Fruit fly (Drosophila melanogaster) whole organism, embryonic: Measurements from ENCODE around the gene CG11843.

ENCODE experiments used
- Aef1 ChIP-seq: fragments of 200-800 bp; sonication (Bioruptor generic); IDR thresholded peaks from 3 replicates; pipeline ENCODE4 v1.3.6; 2022; ENCODE audit warnings: missing biosample characterization, missing genetic modification characterization
- Atf3 ChIP-seq: fragments of 200-800 bp; sonication (Bioruptor generic); optimal IDR thresholded peaks from 3 replicates; lab custom pipeline; 2016; ENCODE audit warnings: missing biosample characterization, missing genetic modification characterization
- Awh ChIP-seq: fragments of 200-800 bp; sonication (Bioruptor generic); IDR thresholded peaks from 2 replicates; pipeline ENCODE4, ENCODE4 v1.3.6; 2022; ENCODE audit warnings: missing biosample characterization, missing genetic modification characterization
- B-H2 ChIP-seq: fragments of 200-800 bp; sonication (Bioruptor generic); optimal IDR thresholded peaks from 2 replicates; lab custom pipeline; 2018; ENCODE audit warnings: missing biosample characterization, mild to moderate bottlenecking, missing genetic modification characterization
- Bdp1 ChIP-seq: fragments of 200-800 bp; sonication (Bioruptor generic); optimal IDR thresholded peaks from 3 replicates; lab custom pipeline; 2016; ENCODE audit warnings: missing biosample characterization, missing genetic modification characterization
- C15 ChIP-seq: fragments of 200-800 bp; sonication (Bioruptor generic); IDR thresholded peaks from 3 replicates; pipeline ENCODE4 v1.3.6; 2022; ENCODE audit warnings: missing biosample characterization, missing genetic modification characterization
- CG12104 ChIP-seq: fragments of 200-800 bp; sonication (Bioruptor generic); optimal IDR thresholded peaks from 3 replicates; lab custom pipeline; 2016; ENCODE audit warnings: missing biosample characterization, missing genetic modification characterization
- CG1233 ChIP-seq: fragments of 200-800 bp; sonication (Bioruptor generic); optimal IDR thresholded peaks from 4 replicates; lab custom pipeline; 2018; ENCODE audit warnings: missing biosample characterization, mild to moderate bottlenecking, missing genetic modification characterization
- CG1602 ChIP-seq: fragments of 200-800 bp; sonication (Bioruptor generic); optimal IDR thresholded peaks from 3 replicates; lab custom pipeline; 2016; ENCODE audit warnings: missing biosample characterization, missing genetic modification characterization
- CG16863 ChIP-seq: fragments of 200-800 bp; sonication (Bioruptor generic); optimal IDR thresholded peaks from 3 replicates; lab custom pipeline; 2016; ENCODE audit warnings: missing biosample characterization, missing genetic modification characterization
- CG17359 ChIP-seq: fragments of 200-800 bp; sonication (Bioruptor generic); optimal IDR thresholded peaks from 3 replicates; lab custom pipeline; 2018; ENCODE audit warnings: missing biosample characterization, mild to moderate bottlenecking, missing genetic modification characterization, moderate library complexity
- CG17385 ChIP-seq: fragments of 200-800 bp; sonication (Bioruptor generic); optimal IDR thresholded peaks from 3 replicates; lab custom pipeline; 2018; ENCODE audit warnings: missing biosample characterization, mild to moderate bottlenecking, missing genetic modification characterization
- CG17912 ChIP-seq: fragments of 200-800 bp; sonication (Bioruptor generic); optimal IDR thresholded peaks from 2 replicates; lab custom pipeline; 2018; ENCODE audit warnings: missing biosample characterization, mild to moderate bottlenecking, missing genetic modification characterization
- CG3726 ChIP-seq: fragments of 200-800 bp; sonication (Bioruptor generic); IDR thresholded peaks from 3 replicates; pipeline ENCODE4, ENCODE4 v1.3.6; 2022; ENCODE audit warnings: missing biosample characterization, missing genetic modification characterization
- CG6175 ChIP-seq: fragments of 200-800 bp; sonication (Bioruptor generic); IDR thresholded peaks from 3 replicates; pipeline ENCODE4 v1.3.6; 2022; ENCODE audit warnings: missing biosample characterization, missing genetic modification characterization
- CG8281 ChIP-seq: fragments of 200-800 bp; sonication (Bioruptor generic); optimal IDR thresholded peaks from 2 replicates; lab custom pipeline; 2018; ENCODE audit warnings: missing biosample characterization, mild to moderate bottlenecking, missing genetic modification characterization, moderate library complexity
- CoRest ChIP-seq: fragments of 200-800 bp; sonication (Bioruptor generic); optimal IDR thresholded peaks from 3 replicates; lab custom pipeline; 2018; ENCODE audit warnings: missing biosample characterization, mild to moderate bottlenecking, missing genetic modification characterization, moderate library complexity
- Dfd ChIP-seq, 2 experiments: fragments of >200 bp; optimal IDR thresholded peaks; 2 replicates each; lab custom pipeline; 2017; ENCODE audit warnings: missing biosample characterization in 2 of 2, missing genetic modification characterization in 2 of 2
- Dref ChIP-seq: fragments of 200-800 bp; sonication (Bioruptor generic); IDR thresholded peaks from 2 replicates; pipeline ENCODE4 v1.3.6; 2022; ENCODE audit warnings: missing biosample characterization, missing genetic modification characterization
- Ets97D ChIP-seq: fragments of 200-800 bp; sonication (Bioruptor generic); optimal IDR thresholded peaks from 3 replicates; lab custom pipeline; 2016; ENCODE audit warnings: missing biosample characterization, missing genetic modification characterization
- GATAe ChIP-seq: fragments of 200-800 bp; sonication (Bioruptor generic); conservative IDR thresholded peaks from 2 replicates; pipeline ENCODE4 v1.3.6; 2022; ENCODE audit warnings: missing biosample characterization, missing genetic modification characterization
- H2.0 ChIP-seq: fragments of 200-800 bp; sonication (Bioruptor generic); IDR thresholded peaks from 2 replicates; pipeline ENCODE4 v1.3.6; 2022; ENCODE audit warnings: missing biosample characterization, missing genetic modification characterization
- HHEX ChIP-seq: fragments of 200-800 bp; sonication (Bioruptor generic); optimal IDR thresholded peaks from 3 replicates; lab custom pipeline; 2017; ENCODE audit warnings: missing biosample characterization, mild to moderate bottlenecking, missing genetic modification characterization, missing genetic modification reagents
- Hey ChIP-seq: fragments of 200-800 bp; sonication (Bioruptor generic); optimal IDR thresholded peaks from 3 replicates; lab custom pipeline; 2018; ENCODE audit warnings: missing biosample characterization, mild to moderate bottlenecking, missing genetic modification characterization
- HmgD ChIP-seq: fragments of 200-800 bp; sonication (Bioruptor generic); optimal IDR thresholded peaks from 3 replicates; lab custom pipeline; 2016; ENCODE audit warnings: missing biosample characterization, missing genetic modification characterization
- MBD-R2 ChIP-seq: fragments of 200-800 bp; sonication (Bioruptor generic); IDR thresholded peaks from 2 replicates; pipeline ENCODE4 v1.3.6; 2022; ENCODE audit warnings: missing biosample characterization, missing genetic modification characterization
- Max ChIP-seq: fragments of 200-800 bp; sonication (Bioruptor generic); optimal IDR thresholded peaks from 2 replicates; lab custom pipeline; 2016; ENCODE audit warnings: missing biosample characterization, mild to moderate bottlenecking, missing genetic modification characterization
- Mes4 ChIP-seq: fragments of 200-800 bp; sonication (Bioruptor generic); optimal IDR thresholded peaks from 2 replicates; lab custom pipeline; 2016; ENCODE audit warnings: missing biosample characterization, missing genetic modification characterization
- NK7.1 ChIP-seq: fragments of 200-800 bp; sonication (Bioruptor generic); optimal IDR thresholded peaks from 3 replicates; lab custom pipeline; 2016; ENCODE audit warnings: missing biosample characterization, missing genetic modification characterization
- ash1 ChIP-seq: fragments of 200-800 bp; sonication (Bioruptor generic); optimal IDR thresholded peaks from 2 replicates; lab custom pipeline; 2018; ENCODE audit warnings: missing biosample characterization, mild to moderate bottlenecking, missing genetic modification characterization
- az2 ChIP-seq: fragments of 200-800 bp; sonication (Bioruptor generic); optimal IDR thresholded peaks from 3 replicates; lab custom pipeline; 2016; ENCODE audit warnings: missing biosample characterization, missing genetic modification characterization
- bcd ChIP-seq: fragments of 200-800 bp; sonication (Bioruptor generic); optimal IDR thresholded peaks from 2 replicates; lab custom pipeline; 2017; ENCODE audit warnings: missing biosample characterization, mild to moderate bottlenecking, missing genetic modification characterization
- dmrt99B ChIP-seq: fragments of 200-800 bp; sonication (Bioruptor generic); optimal IDR thresholded peaks from 2 replicates; lab custom pipeline; 2018; ENCODE audit warnings: missing biosample characterization, mild to moderate bottlenecking, missing genetic modification characterization, moderate library complexity
- ems ChIP-seq: fragments of 200-800 bp; sonication (Bioruptor generic); optimal IDR thresholded peaks from 3 replicates; lab custom pipeline; 2016; ENCODE audit warnings: missing biosample characterization, missing genetic modification characterization
- ewg ChIP-seq: fragments of 200-800 bp; sonication (Bioruptor generic); optimal IDR thresholded peaks from 3 replicates; lab custom pipeline; 2017; ENCODE audit warnings: mild to moderate bottlenecking, missing biosample characterization, missing genetic modification reagents, missing genetic modification characterization
- eyg ChIP-seq: fragments of 200-800 bp; sonication (Bioruptor generic); optimal IDR thresholded peaks from 3 replicates; lab custom pipeline; 2016; ENCODE audit warnings: missing biosample characterization, missing genetic modification characterization
- gcm2 ChIP-seq: fragments of 200-800 bp; sonication (Bioruptor generic); optimal IDR thresholded peaks from 2 replicates; lab custom pipeline; 2016; ENCODE audit warnings: missing biosample characterization, missing genetic modification characterization
- gem ChIP-seq: fragments of 200-800 bp; sonication (Bioruptor generic); optimal IDR thresholded peaks from 2 replicates; lab custom pipeline; 2019; ENCODE audit warnings: missing biosample characterization, mild to moderate bottlenecking, missing genetic modification characterization, moderate library complexity
- grn ChIP-seq: fragments of 200-800 bp; sonication (Bioruptor generic); optimal IDR thresholded peaks from 3 replicates; lab custom pipeline; 2017; ENCODE audit warnings: missing biosample characterization, missing genetic modification characterization
- gsb-n ChIP-seq: fragments of 200-800 bp; sonication (Bioruptor generic); optimal IDR thresholded peaks from 3 replicates; lab custom pipeline; 2018; ENCODE audit warnings: missing biosample characterization, mild to moderate bottlenecking, missing genetic modification characterization
- hkb ChIP-seq, 2 experiments: fragments of 200-800 bp in 1 of 2; fragments of >200 bp in 1 of 2; sonication (Bioruptor generic) in 1 of 2; IDR thresholded peaks in 1 of 2; optimal IDR thresholded peaks in 1 of 2; 2 replicates each; pipeline versions ENCODE4 v1.3.6 to Lab custom; 2017 to 2022; ENCODE audit warnings: missing biosample characterization in 1 of 2, missing genetic modification characterization in 1 of 2
- lab ChIP-seq: fragments of 200-800 bp; sonication (Bioruptor generic); optimal IDR thresholded peaks from 3 replicates; lab custom pipeline; 2017; ENCODE audit warnings: missing biosample characterization, missing genetic modification characterization, mild to moderate bottlenecking, moderate library complexity, missing genetic modification reagents
- pb ChIP-seq: fragments of 200-800 bp; sonication (Bioruptor generic); optimal IDR thresholded peaks from 3 replicates; lab custom pipeline; 2016; ENCODE audit warnings: missing biosample characterization, missing genetic modification characterization
- repo ChIP-seq: fragments of 200-800 bp; sonication (Bioruptor generic); optimal IDR thresholded peaks from 2 replicates; lab custom pipeline; 2016; ENCODE audit warnings: missing biosample characterization, missing genetic modification characterization
- rib ChIP-seq: fragments of 200-800 bp; sonication (Bioruptor generic); IDR thresholded peaks from 2 replicates; pipeline ENCODE4 v1.3.6; 2022; ENCODE audit warnings: missing biosample characterization, missing genetic modification characterization
- shn ChIP-seq: fragments of 200-800 bp; sonication (Bioruptor generic); optimal IDR thresholded peaks from 3 replicates; lab custom pipeline; 2016; ENCODE audit warnings: missing biosample characterization, missing genetic modification characterization
- ssp ChIP-seq: fragments of 200-800 bp; sonication (Bioruptor generic); IDR thresholded peaks from 2 replicates; pipeline ENCODE4 v1.3.6; 2022; ENCODE audit warnings: missing biosample characterization, missing genetic modification characterization
- ttk ChIP-seq: fragments of 200-800 bp; sonication (Bioruptor generic); IDR thresholded peaks from 2 replicates; pipeline ENCODE4 v2.1.2; 2022; ENCODE audit warnings: missing biosample characterization, missing genetic modification characterization
- unc-4 ChIP-seq: fragments of 200-800 bp; sonication (Bioruptor generic); IDR thresholded peaks from 2 replicates; pipeline ENCODE4 v1.3.6; 2022; ENCODE audit warnings: missing biosample characterization, missing genetic modification characterization; ENCODE audit not compliant: partially characterized antibody
- wor ChIP-seq: fragments of 200-800 bp; sonication (Bioruptor generic); IDR thresholded peaks from 2 replicates; pipeline ENCODE4 v1.3.6; 2022; ENCODE audit warnings: missing biosample characterization, missing genetic modification characterization
- yki ChIP-seq: fragments of >200 bp; optimal IDR thresholded peaks from 3 replicates; lab custom pipeline; 2018

Gene CG11843

DNA sequence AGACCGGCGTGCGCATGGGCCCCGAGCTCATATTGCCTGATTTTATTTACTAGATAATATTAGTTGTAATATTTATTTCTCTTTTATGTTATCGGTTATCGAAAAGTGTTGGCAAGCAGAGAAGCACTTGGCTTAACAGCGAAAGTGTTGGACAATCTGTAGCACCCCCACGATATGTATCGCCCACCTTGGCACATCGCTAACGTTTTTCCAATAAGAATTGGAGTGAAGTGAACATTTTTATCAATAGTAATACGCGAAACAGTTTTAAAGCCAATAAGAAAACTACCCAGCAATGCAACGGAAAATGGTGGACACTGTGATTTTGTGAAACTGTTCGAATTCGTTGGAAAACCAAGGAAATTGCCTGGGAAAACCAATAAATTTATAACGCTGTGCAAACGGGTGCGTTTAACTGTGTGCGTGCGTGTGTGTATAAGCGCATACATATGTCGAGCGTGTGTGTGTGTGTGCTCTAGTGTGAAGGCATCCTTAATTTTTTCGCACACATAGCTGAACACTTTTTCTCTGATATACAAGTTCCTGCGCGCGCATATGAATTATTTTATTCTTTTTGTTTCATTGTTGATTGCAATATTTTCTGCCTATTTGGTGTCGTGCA is 15.1 kb upstream of the CG11843 start, which contains the start of the genes Slu7 and Pkc98E (continued):
- TF ChIP-seq Ets97D (GFP tag; lab: Kevin White, UChicago): peak; percentile 74
- TF ChIP-seq CG1602: no peak
- peak; percentile 87 for TF ChIP-seq unc-4 (GFP tag; lab: Robert Waterston, UW)
- peak; percentile 77 for TF ChIP-seq lab
- TF ChIP-seq Dref (GFP tag; lab: Robert Waterston, UW): peak; percentile 88
- peak; percentile 50 for TF ChIP-seq HmgD
- no peak for TF ChIP-seq hkb (optimal IDR thresholded peaks at IDR 0.05; lab: Kevin White, UChicago)
- TF ChIP-seq hkb (GFP tag; IDR thresholded peaks at IDR 0.05; lab: Robert Waterston, UW): no peak; the same call in 1 of the 2 replicates
- peak; percentile 18 for TF ChIP-seq dmrt99B (tag; lab: Kevin White, UChicago)
- TF ChIP-seq CG6175 (GFP tag; lab: Robert Waterston, UW): 0 out of 3 replicates have a peak, but pooled peaks have one; percentile 43
- peak; percentile 74; the same call in 1 of the 2 replicates for TF ChIP-seq rib (GFP tag; lab: Robert Waterston, UW)
- TF ChIP-seq pb (GFP tag; lab: Kevin White, UChicago): peak; percentile 46
- TF ChIP-seq gem (tag; lab: Kevin White, UChicago): peak; percentile 18
- no peak for TF ChIP-seq C15 (GFP tag; lab: Robert Waterston, UW)
- TF ChIP-seq Mes4 (GFP tag; lab: Kevin White, UChicago): peak; percentile 64
- TF ChIP-seq Dfd (GFP tag; optimal IDR thresholded peaks at IDR 0.05; lab: Kevin White, UChicago): no peak
- no peak for TF ChIP-seq az2 (GFP tag; lab: Kevin White, UChicago)
- TF ChIP-seq MBD-R2: peak; percentile 87
- peak; percentile 42 for TF ChIP-seq CG17359 (tag; lab: Kevin White, UChicago)
- no peak for TF ChIP-seq Atf3 (GFP tag; lab: Kevin White, UChicago)
- peak; percentile 52 for TF ChIP-seq H2.0 (GFP tag; lab: Robert Waterston, UW)
- TF ChIP-seq CG3726 (GFP tag; lab: Robert Waterston, UW): no peak
- TF ChIP-seq shn: peak; percentile 66
- TF ChIP-seq Max: peak; percentile 64
- TF ChIP-seq CG1233 (GFP tag; lab: Kevin White, UChicago): no peak
- no peak for TF ChIP-seq yki (lab: Kevin White, UChicago)
- TF ChIP-seq CG17912 (GFP tag; lab: Kevin White, UChicago): peak; percentile 19
- TF ChIP-seq bcd (GFP tag; lab: Kevin White, UChicago): peak; percentile 70
- TF ChIP-seq repo (GFP tag; lab: Kevin White, UChicago): peak; percentile 37
- no peak for TF ChIP-seq Hey (tag; lab: Kevin White, UChicago)
- TF ChIP-seq ssp (GFP tag; lab: Robert Waterston, UW): peak; percentile 53
- TF ChIP-seq ttk (GFP tag; lab: Robert Waterston, UW): peak; percentile 43; the same call in 1 of the 2 replicates
- peak; percentile 4 for TF ChIP-seq HHEX (GFP tag; lab: Kevin White, UChicago)
- TF ChIP-seq ash1 (GFP tag; lab: Kevin White, UChicago): no peak
- no peak for TF ChIP-seq NK7.1
- TF ChIP-seq CG12104 (GFP tag; lab: Kevin White, UChicago): peak; percentile 9
- no peak for TF ChIP-seq GATAe (GFP tag; lab: Robert Waterston, UW)
- no peak for TF ChIP-seq CoRest (tag; lab: Kevin White, UChicago)
- TF ChIP-seq B-H2 (GFP tag; lab: Kevin White, UChicago): peak; percentile 80
- peak; percentile 58 for TF ChIP-seq CG17385 (GFP tag; lab: Kevin White, UChicago)
- TF ChIP-seq ems (GFP tag; lab: Kevin White, UChicago): peak; percentile 49
- no peak for TF ChIP-seq Awh (GFP tag; lab: Robert Waterston, UW)
- TF ChIP-seq Aef1 (GFP tag; lab: Robert Waterston, UW): peak; percentile 49; the same call in 2 of the 3 replicates
- TF ChIP-seq CG8281 (tag; lab: Kevin White, UChicago): no peak
- TF ChIP-seq wor (GFP tag; lab: Robert Waterston, UW): no peak
- TF ChIP-seq CG16863 (GFP tag; lab: Kevin White, UChicago): no peak
- TF ChIP-seq grn (GFP tag; lab: Kevin White, UChicago): peak; percentile 44
- peak; percentile 45 for TF ChIP-seq eyg
- peak; percentile 71 for TF ChIP-seq ewg (GFP tag; lab: Kevin White, UChicago)
- peak; percentile 60 for TF ChIP-seq Bdp1 (GFP tag; lab: Kevin White, UChicago)
- no peak for TF ChIP-seq gcm2
- TF ChIP-seq gsb-n (tag; lab: Kevin White, UChicago): no peak
